Worm (Caenorhabditis elegans): ENCODE measurements around the gene C52E2.4.

- TF ChIP-seq blmp-1 (tag; optimal IDR thresholded peaks at IDR 0.05) (no peak), zip-8 (tag; optimal IDR thresholded peaks at IDR 0.05) (no peak), ces-1 (GFP tag; optimal IDR thresholded peaks at IDR 0.05) (no peak), pha-4 (tag; optimal IDR thresholded peaks at IDR 0.05) (no peak), nhr-76 (tag; optimal IDR thresholded peaks at IDR 0.05) (no peak), unc-39 (tag; optimal IDR thresholded peaks at IDR 0.05) (no peak), unc-62 (GFP tag; optimal IDR thresholded peaks at IDR 0.05) (no peak), snpc-4 (tag; optimal IDR thresholded peaks at IDR 0.05) (no peak), elt-1 (tag; optimal IDR thresholded peaks at IDR 0.05; ENCODE audit: borderline replicate concordance, insufficient read depth) (no peak), mep-1 (tag; optimal IDR thresholded peaks at IDR 0.05) (no peak)
These were observed 1.6 kb downstream of the C52E2.4 start for ce11 chrII:1844552-1844951.

Measured in whole organism, mixed stage, embryonic.